Fruit fly (Drosophila melanogaster): ENCODE results near the gene CG2186.

dm6 chrX:10876451-10876850 is 19.0 kb downstream of the CG2186 start:
- no peak for TF ChIP-seq psq (optimal IDR thresholded peaks at IDR 0.05)
- no peak for TF ChIP-seq Myc (optimal IDR thresholded peaks at IDR 0.05)
- TF ChIP-seq h (optimal IDR thresholded peaks at IDR 0.05), result no peak
